Fruit fly (Drosophila melanogaster) whole organism: ENCODE data around the gene tex.

Experiments
- Dll ChIP-seq: fragments of >200 bp; optimal IDR thresholded peaks from 2 replicates; lab custom pipeline; 2017
- psq ChIP-seq: fragments of >200 bp; optimal IDR thresholded peaks from 2 replicates; lab custom pipeline; 2017
- usp ChIP-seq: fragments of >200 bp; optimal IDR thresholded peaks from 2 replicates; lab custom pipeline; 2017; ENCODE audit warnings: missing biosample characterization, missing genetic modification characterization, mixed read lengths

dm6 chr3R:8269740-8270139 lies 38.7 kb downstream of the tex start, which contains the start of gene CG9630:
- no peak for TF ChIP-seq psq (lab: Kevin White, UChicago)
- no peak for TF ChIP-seq usp (GFP tag; lab: Kevin White, UChicago)
- no peak for TF ChIP-seq Dll (lab: Kevin White, UChicago)
